Worm (Caenorhabditis elegans): ENCODE results near the gene W04E12.2.

ce11 chrV:19730280-19730679 is 10.7 kb downstream of the W04E12.2 start, which contains the start of gene Y116F11A.1:
- TF ChIP-seq ets-4 (tag; optimal IDR thresholded peaks at IDR 0.05) (no peak), elt-2 (tag; optimal IDR thresholded peaks at IDR 0.05) (no peak), C38D4.7 (GFP tag; optimal IDR thresholded peaks at IDR 0.05) (no peak), ama-1 (optimal IDR thresholded peaks at IDR 0.05) (no peak), hlh-6 (tag; optimal IDR thresholded peaks at IDR 0.05) (no peak), ref-2 (tag; optimal IDR thresholded peaks at IDR 0.05) (no peak), ztf-16 (tag; optimal IDR thresholded peaks at IDR 0.05) (no peak), npax-4 (tag; optimal IDR thresholded peaks at IDR 0.05) (no peak), sox-2 (GFP tag; IDR thresholded peaks at IDR 0.05) (no peak), pag-3 (tag; optimal IDR thresholded peaks at IDR 0.05; ENCODE audit: borderline replicate concordance) (no peak), sdc-2 (tag; optimal IDR thresholded peaks at IDR 0.05) (no peak), nhr-11 (tag; optimal IDR thresholded peaks at IDR 0.05) (no peak), pat-9 (tag; optimal IDR thresholded peaks at IDR 0.05) (no peak)
